Worm (Caenorhabditis elegans) whole organism, L3 larva: ENCODE results near the gene srh-2.

Source experiments
- aly-2 ChIP-seq: fragments of 150-350 bp; optimal IDR thresholded peaks from 2 replicates; lab custom pipeline; 2014; ENCODE audit warnings: missing biosample characterization, missing genetic modification characterization
- ama-1 ChIP-seq: fragments of 150-350 bp; optimal IDR thresholded peaks from 2 replicates; lab custom pipeline; 2018
- fkh-2 ChIP-seq: fragments of 150-350 bp; optimal IDR thresholded peaks from 2 replicates; lab custom pipeline; 2014; ENCODE audit warnings: missing biosample characterization, missing genetic modification reagents, missing genetic modification characterization
- fos-1 ChIP-seq: fragments of 150-350 bp; optimal IDR thresholded peaks from 2 replicates; lab custom pipeline; 2014; ENCODE audit warnings: missing biosample characterization, missing genetic modification characterization
- nhr-76 ChIP-seq: fragments of 150-350 bp; sonication (generic microtip); optimal IDR thresholded peaks from 5 replicates; lab custom pipeline; 2014; ENCODE audit warnings: missing biosample characterization, missing genetic modification characterization

ce11 chrV:773256-773655, 45.2 kb downstream of the srh-2 start, which contains the start of gene sti-1:
- TF ChIP-seq aly-2 (tag; lab: Kevin White, UChicago) (no peak), ama-1 (peak; percentile 4), fkh-2 (tag; lab: Kevin White, UChicago) (no peak), fos-1 (no peak), nhr-76 (tag; lab: Kevin White, UChicago) (peak; percentile 20)
